Worm (Caenorhabditis elegans) whole organism, young adult: Measurements from ENCODE around the gene srx-24.
A peak's percentile ranks its signal among the peaks of the same experiment; 100 is the strongest.

Experiments
- B0035.1 ChIP-seq: sonication (generic microtip); optimal IDR thresholded peaks from 2 replicates; lab custom pipeline; 2016; ENCODE audit warnings: missing genetic modification characterization, mild to moderate bottlenecking, missing compliant biosample characterization, missing genotype, missing genetic modification reagents
- B0261.1 ChIP-seq: sonication (generic microtip); optimal IDR thresholded peaks from 2 replicates; lab custom pipeline; 2016; ENCODE audit warnings: mild to moderate bottlenecking, missing genetic modification characterization, moderate library complexity, missing compliant biosample characterization
- D2030.7 ChIP-seq: fragments of 200-800 bp; sonication (Bioruptor generic); IDR thresholded peaks from 2 replicates; pipeline ENCODE4 v1.3.6; 2022; ENCODE audit warnings: missing genetic modification reagents, missing genetic modification characterization, missing compliant biosample characterization
- F10E7.11 ChIP-seq: sonication (generic microtip); optimal IDR thresholded peaks from 2 replicates; lab custom pipeline; 2017; ENCODE audit warnings: mild to moderate bottlenecking, missing genetic modification characterization, moderate library complexity, missing compliant biosample characterization
- F22D6.2 ChIP-seq: sonication (generic microtip); optimal IDR thresholded peaks from 2 replicates; lab custom pipeline; 2016; ENCODE audit warnings: mild to moderate bottlenecking, missing genetic modification characterization, missing compliant biosample characterization
- F33H1.4 ChIP-seq: fragments of 200-800 bp; sonication (Bioruptor generic); IDR thresholded peaks from 2 replicates; pipeline ENCODE4 v1.3.6; 2022; ENCODE audit warnings: missing genetic modification reagents, missing genetic modification characterization, missing compliant biosample characterization
- F37B4.10 ChIP-seq: fragments of 200-800 bp; sonication (Bioruptor generic); IDR thresholded peaks from 2 replicates; pipeline ENCODE4 v1.3.6; 2022; ENCODE audit warnings: missing genetic modification characterization, missing compliant biosample characterization
- F39B2.1 ChIP-seq: fragments of 200-800 bp; sonication (Bioruptor generic); IDR thresholded peaks from 2 replicates; pipeline ENCODE4 v1.3.6; 2022; ENCODE audit warnings: missing genetic modification reagents, missing genetic modification characterization, missing compliant biosample characterization
- T07F8.4 ChIP-seq: sonication (generic microtip); optimal IDR thresholded peaks from 2 replicates; lab custom pipeline; 2016; ENCODE audit warnings: mild to moderate bottlenecking, missing genetic modification characterization, moderate library complexity, missing compliant biosample characterization
- Y67H2A.10 ChIP-seq: fragments of 200-800 bp; sonication (Bioruptor generic); conservative IDR thresholded peaks from 2 replicates; pipeline ENCODE4 v1.3.6; 2022; ENCODE audit warnings: missing genetic modification reagents, missing genetic modification characterization, missing compliant biosample characterization
- Y79H2A.3 ChIP-seq: fragments of 200-800 bp; sonication (Bioruptor generic); conservative IDR thresholded peaks from 2 replicates; pipeline ENCODE4 v1.3.6; 2022; ENCODE audit warnings: missing genetic modification reagents, missing genetic modification characterization, missing compliant biosample characterization
- aptf-2 ChIP-seq: fragments of 200-800 bp; sonication (Bioruptor generic); conservative IDR thresholded peaks from 2 replicates; pipeline ENCODE4 v1.3.6; 2022; ENCODE audit warnings: missing genetic modification reagents, missing genetic modification characterization, missing compliant biosample characterization
- aptf-3 ChIP-seq: fragments of 200-800 bp; sonication (Bioruptor generic); IDR thresholded peaks from 2 replicates; pipeline ENCODE4 v1.3.6; 2022; ENCODE audit warnings: missing genetic modification characterization, missing compliant biosample characterization
- atf-7 ChIP-seq: sonication (generic microtip); optimal IDR thresholded peaks from 2 replicates; lab custom pipeline; 2017; ENCODE audit warnings: mild to moderate bottlenecking, missing genetic modification characterization, missing compliant biosample characterization
- attf-3 ChIP-seq: fragments of 200-800 bp; sonication (Bioruptor generic); conservative IDR thresholded peaks from 2 replicates; pipeline ENCODE4 v1.3.6; 2022; ENCODE audit warnings: missing genetic modification reagents, missing genetic modification characterization, missing compliant biosample characterization
- attf-6 ChIP-seq: fragments of 200-800 bp; sonication (Bioruptor generic); IDR thresholded peaks from 2 replicates; pipeline ENCODE4 v1.3.6; 2022; ENCODE audit warnings: missing genetic modification reagents, missing genetic modification characterization, missing compliant biosample characterization
- bed-2 ChIP-seq: fragments of 200-800 bp; sonication (Bioruptor generic); IDR thresholded peaks from 2 replicates; pipeline ENCODE4 v1.3.6; 2022; ENCODE audit warnings: missing genetic modification reagents, missing genetic modification characterization, missing compliant biosample characterization
- ceh-27 ChIP-seq: fragments of 200-800 bp; sonication (Bioruptor generic); optimal IDR thresholded peaks from 2 replicates; lab custom pipeline; 2018; ENCODE audit warnings: mild to moderate bottlenecking, missing genetic modification characterization, moderate library complexity, missing compliant biosample characterization
- chd-7 ChIP-seq: sonication (generic microtip); optimal IDR thresholded peaks from 2 replicates; lab custom pipeline; 2016; ENCODE audit warnings: mild to moderate bottlenecking, missing genetic modification characterization, moderate library complexity, missing compliant biosample characterization
- dox-1 ChIP-seq: fragments of 200-800 bp; sonication (Bioruptor generic); IDR thresholded peaks from 2 replicates; pipeline ENCODE4 v1.3.6; 2022; ENCODE audit warnings: missing genetic modification reagents, missing genetic modification characterization, missing compliant biosample characterization
- dpff-1 ChIP-seq: sonication (generic microtip); optimal IDR thresholded peaks from 2 replicates; lab custom pipeline; 2017; ENCODE audit warnings: mild to moderate bottlenecking, missing genetic modification characterization, missing compliant biosample characterization
- dpl-1 ChIP-seq: fragments of 150-350 bp; optimal IDR thresholded peaks from 2 replicates; lab custom pipeline; 2014; ENCODE audit warnings: missing biosample characterization, missing genetic modification reagents, missing genetic modification characterization
- egl-44 ChIP-seq: fragments of 200-800 bp; sonication (Bioruptor generic); IDR thresholded peaks from 2 replicates; pipeline ENCODE4 v1.3.6; 2022; ENCODE audit warnings: missing genetic modification reagents, missing genetic modification characterization, missing compliant biosample characterization
- egrh-3 ChIP-seq: fragments of 200-800 bp; sonication (Bioruptor generic); IDR thresholded peaks from 2 replicates; pipeline ENCODE4 v1.3.6; 2022; ENCODE audit warnings: missing genetic modification reagents, missing genetic modification characterization, missing compliant biosample characterization
- ets-4 ChIP-seq: fragments of 200-800 bp; sonication (Bioruptor generic); optimal IDR thresholded peaks from 2 replicates; lab custom pipeline; 2018; ENCODE audit warnings: mild to moderate bottlenecking, missing genetic modification characterization, missing compliant biosample characterization
- lag-1 ChIP-seq: fragments of 200-800 bp; sonication (Bioruptor generic); IDR thresholded peaks from 2 replicates; pipeline ENCODE4 v1.3.6; 2022; ENCODE audit warnings: missing genetic modification reagents, missing genetic modification characterization, missing compliant biosample characterization
- let-526 ChIP-seq: fragments of 200-800 bp; sonication (Bioruptor generic); IDR thresholded peaks from 2 replicates; pipeline ENCODE4 v1.3.6; 2022; ENCODE audit warnings: missing genetic modification reagents, missing genetic modification characterization, missing compliant biosample characterization
- lin-35 ChIP-seq, 3 experiments: fragments of 150-350 bp in 2 of 3; sonication (generic microtip) in 1 of 3; optimal IDR thresholded peaks; 2 replicates each; lab custom pipeline; 2014 to 2018; ENCODE audit warnings: missing biosample characterization in 3 of 3, missing genetic modification characterization in 3 of 3, missing genetic modification reagents in 3 of 3
- madf-10 ChIP-seq: sonication (generic microtip); optimal IDR thresholded peaks from 2 replicates; lab custom pipeline; 2016; ENCODE audit warnings: mild to moderate bottlenecking, missing genetic modification characterization, missing compliant biosample characterization
- madf-3 ChIP-seq: fragments of 200-800 bp; sonication (Bioruptor generic); IDR thresholded peaks from 2 replicates; pipeline ENCODE4 v1.3.6; 2022; ENCODE audit warnings: missing genetic modification reagents, missing genetic modification characterization, missing compliant biosample characterization
- madf-8 ChIP-seq: fragments of 200-800 bp; sonication (Bioruptor generic); conservative IDR thresholded peaks from 2 replicates; pipeline ENCODE4 v1.3.6; 2022; ENCODE audit warnings: missing genetic modification reagents, missing genetic modification characterization, missing compliant biosample characterization
- mcd-1 ChIP-seq: fragments of 200-800 bp; sonication (Bioruptor generic); IDR thresholded peaks from 2 replicates; pipeline ENCODE4 v1.3.6; 2022; ENCODE audit warnings: missing genetic modification reagents, missing genetic modification characterization, missing compliant biosample characterization
- mxl-1 ChIP-seq: sonication (generic microtip); optimal IDR thresholded peaks from 2 replicates; lab custom pipeline; 2016; ENCODE audit warnings: missing genetic modification characterization, missing compliant biosample characterization
- pbrm-1 ChIP-seq: fragments of 200-800 bp; sonication (Bioruptor generic); IDR thresholded peaks from 2 replicates; pipeline ENCODE4 v1.3.6; 2022; ENCODE audit warnings: missing genetic modification reagents, missing genetic modification characterization, missing compliant biosample characterization
- pha-4 ChIP-seq: fragments of 150-350 bp; sonication (generic microtip); optimal IDR thresholded peaks from 2 replicates; lab custom pipeline; 2014; ENCODE audit warnings: missing biosample characterization, missing genetic modification reagents, missing genetic modification characterization
- rpc-1 ChIP-seq, 2 experiments: fragments of 150-350 bp in 1 of 2; sonication (generic microtip) in 1 of 2; optimal IDR thresholded peaks; 2 replicates each; lab custom pipeline; 2014 to 2018; ENCODE audit warnings: missing biosample characterization in 1 of 2, missing genetic modification characterization in 1 of 2, missing genetic modification reagents in 1 of 2, missing genotype in 1 of 2
- snpc-3.4 ChIP-seq: sonication (generic microtip); optimal IDR thresholded peaks from 2 replicates; lab custom pipeline; 2017; ENCODE audit warnings: missing genetic modification characterization, mild to moderate bottlenecking, missing compliant biosample characterization, antibody characterized with exemption, moderate library complexity, missing genotype, missing genetic modification reagents
- snpc-4 ChIP-seq, 5 experiments: fragments of 150-350 bp in 1 of 5; sonication (generic microtip) in 4 of 5; optimal IDR thresholded peaks; 2 replicates each; lab custom pipeline; 2014 to 2018; ENCODE audit warnings: missing genetic modification characterization in 5 of 5, missing biosample characterization in 3 of 5, antibody characterized with exemption in 2 of 5, mild to moderate bottlenecking in 2 of 5, missing compliant biosample characterization in 2 of 5, missing genotype in 2 of 5, moderate library complexity in 2 of 5, missing genetic modification reagents in 1 of 5
- zfh-2 ChIP-seq: fragments of 200-800 bp; sonication (Bioruptor generic); conservative IDR thresholded peaks from 2 replicates; pipeline ENCODE4 v1.3.6; 2022; ENCODE audit warnings: missing genetic modification reagents, missing genetic modification characterization, missing compliant biosample characterization
- ztf-18 ChIP-seq: sonication (generic microtip); optimal IDR thresholded peaks from 2 replicates; lab custom pipeline; 2016; ENCODE audit warnings: missing genotype, mild to moderate bottlenecking, missing genetic modification characterization, missing compliant biosample characterization
- ztf-22 ChIP-seq: fragments of 200-800 bp; sonication (Bioruptor generic); optimal IDR thresholded peaks from 2 replicates; lab custom pipeline; 2018; ENCODE audit warnings: mild to moderate bottlenecking, missing genetic modification characterization, moderate library complexity, missing compliant biosample characterization
- ztf-25 ChIP-seq: fragments of 200-800 bp; sonication (Bioruptor generic); IDR thresholded peaks from 2 replicates; pipeline ENCODE4 v1.3.6; 2022; ENCODE audit warnings: missing genetic modification reagents, missing genetic modification characterization, missing compliant biosample characterization
- ztf-3 ChIP-seq: fragments of 200-800 bp; sonication (Bioruptor generic); optimal IDR thresholded peaks from 2 replicates; lab custom pipeline; 2018; ENCODE audit warnings: mild to moderate bottlenecking, missing genetic modification characterization, missing compliant biosample characterization
- ztf-6 ChIP-seq: fragments of 200-800 bp; sonication (Bioruptor generic); IDR thresholded peaks from 2 replicates; pipeline ENCODE4 v1.3.6; 2022; ENCODE audit warnings: missing genetic modification reagents, missing genetic modification characterization, missing compliant biosample characterization

Gene srx-24

ce11 chrV:2758437-2758836 is 8.5 kb upstream of the srx-24 start:
- TF ChIP-seq zfh-2 (GFP tag; lab: Robert Waterston, UW) (peak; percentile 75), F33H1.4 (GFP tag; lab: Robert Waterston, UW) (no peak), bed-2 (GFP tag; lab: Robert Waterston, UW) (no peak), madf-10 (tag; lab: Kevin White, UChicago) (no peak), egrh-3 (peak; percentile 28; the same call in 1 of the 2 replicates), lin-35 (GFP tag; optimal IDR thresholded peaks at IDR 0.05; lab: Kevin White, UChicago) (no peak)

ce11 chrV:2757226-2757893 is 7.5 kb upstream of the srx-24 start, which contains the start of gene srx-28:
Gene srx-28, minus strand, starts transcription at chrV:2757276.
- TF ChIP-seq dpl-1 (no peak), madf-3 (no peak), attf-6 (no peak), madf-10 (tag; lab: Kevin White, UChicago) (no peak), dox-1 (GFP tag; lab: Robert Waterston, UW) (peak; percentile 47; the same call in 1 of the 2 replicates), aptf-3 (no peak), F22D6.2 (no peak), atf-7 (tag; lab: Kevin White, UChicago) (no peak), egrh-3 (peak; percentile 33; the same call in 1 of the 2 replicates), snpc-4 (GFP tag; optimal IDR thresholded peaks at IDR 0.05; lab: Kevin White, UChicago) (no peak), snpc-4 (tag; optimal IDR thresholded peaks at IDR 0.05; lab: Kevin White, UChicago) (peak in 2 of 4 experiments; percentile 75 to 87), dpff-1 (tag; lab: Kevin White, UChicago) (no peak), attf-3 (GFP tag; lab: Robert Waterston, UW) (no peak), ztf-3 (GFP tag; lab: Kevin White, UChicago) (no peak), lin-35 (GFP tag; optimal IDR thresholded peaks at IDR 0.05; lab: Kevin White, UChicago) (no peak), ztf-22 (GFP tag; lab: Kevin White, UChicago) (no peak), Y67H2A.10 (no peak), B0035.1 (tag; lab: Kevin White, UChicago) (no peak), chd-7 (no peak), F33H1.4 (GFP tag; lab: Robert Waterston, UW) (no peak), F37B4.10 (GFP tag; lab: Robert Waterston, UW) (0 out of 2 replicates have a peak, but pooled peaks have one; percentile 84), snpc-3.4 (tag; lab: Kevin White, UChicago) (no peak), T07F8.4 (tag; lab: Kevin White, UChicago) (no peak), ets-4 (GFP tag; lab: Kevin White, UChicago) (no peak), egl-44 (GFP tag; lab: Robert Waterston, UW) (no peak), D2030.7 (GFP tag; lab: Robert Waterston, UW) (no peak), B0261.1 (tag; lab: Kevin White, UChicago) (peak; percentile 6), Y79H2A.3 (GFP tag; lab: Robert Waterston, UW) (no peak), ztf-18 (no peak), madf-8 (GFP tag; lab: Robert Waterston, UW) (no peak), mcd-1 (GFP tag; lab: Robert Waterston, UW) (peak; percentile 43; the same call in 1 of the 2 replicates), ceh-27 (GFP tag; lab: Kevin White, UChicago) (no peak), let-526 (GFP tag; lab: Robert Waterston, UW) (no peak), lag-1 (no peak), pbrm-1 (no peak), ztf-6 (GFP tag; lab: Robert Waterston, UW) (no peak), F10E7.11 (tag; lab: Kevin White, UChicago) (no peak), ztf-25 (GFP tag; lab: Robert Waterston, UW) (0 out of 2 replicates have a peak, but pooled peaks have one; percentile 38), rpc-1 (optimal IDR thresholded peaks at IDR 0.05; lab: Kevin White, UChicago) (peak; percentile 29), rpc-1 (tag; optimal IDR thresholded peaks at IDR 0.05; lab: Kevin White, UChicago) (no peak), aptf-2 (GFP tag; lab: Robert Waterston, UW) (no peak), F39B2.1 (GFP tag; lab: Robert Waterston, UW) (no peak), mxl-1 (tag; lab: Kevin White, UChicago) (no peak), pha-4 (tag; lab: Kevin White, UChicago) (no peak)
